Fruit fly (Drosophila melanogaster): ENCODE results near the gene Sbat.
A peak's percentile ranks its signal among the peaks of the same experiment; 100 is the strongest.

The Sbat gene

DNA sequence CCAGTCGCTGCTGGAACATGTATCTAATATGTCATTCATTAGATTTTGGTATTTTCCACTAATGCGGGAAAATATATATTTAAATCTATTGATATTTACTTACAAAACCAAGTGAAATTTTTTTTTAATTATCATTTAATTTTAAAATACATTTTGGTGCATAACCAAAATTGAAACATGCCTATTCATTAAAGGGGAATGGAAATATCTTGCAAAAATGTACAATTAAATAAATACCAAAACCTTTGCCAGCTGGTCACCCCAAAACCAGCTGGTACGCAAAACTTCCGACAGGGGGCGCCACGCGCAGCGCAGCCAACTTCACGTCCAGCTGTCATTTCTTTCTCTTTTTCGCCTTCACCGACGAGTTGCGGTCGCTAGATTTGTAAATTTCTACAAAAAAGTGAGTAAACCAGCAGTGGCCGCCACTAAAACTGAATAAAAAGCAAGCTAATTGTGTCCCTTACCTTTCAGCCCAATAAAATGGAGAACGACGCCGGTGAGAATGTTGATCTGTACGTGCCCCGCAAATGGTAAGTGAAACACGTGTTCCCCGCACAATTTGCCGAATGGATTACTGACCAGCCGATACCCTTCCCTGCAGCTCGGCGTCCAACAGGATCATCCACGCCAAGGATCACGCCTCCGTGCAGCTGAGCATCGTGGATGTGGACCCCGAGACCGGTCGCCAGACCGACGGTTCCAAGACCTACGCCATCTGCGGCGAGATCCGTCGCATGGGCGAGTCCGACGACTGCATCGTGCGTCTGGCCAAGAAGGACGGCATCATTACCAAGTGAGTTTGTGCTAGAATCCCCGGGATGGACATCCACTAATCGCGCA is 22.1 kb upstream of the Sbat start, which contains the start of the genes CG3104 and RpS21 (continued):
- TF ChIP-seq slbo (GFP tag; IDR thresholded peaks at IDR 0.05) (peak; percentile 97), Hsf (GFP tag; optimal IDR thresholded peaks at IDR 0.05) (peak; percentile 85), zen (tag; optimal IDR thresholded peaks at IDR 0.05) (peak; percentile 61), CG17612 (GFP tag; IDR thresholded peaks at IDR 0.05) (peak; percentile 66), mirr (GFP tag; optimal IDR thresholded peaks at IDR 0.05) (peak; percentile 89), vnd (GFP tag; IDR thresholded peaks at IDR 0.05; ENCODE audit: partially characterized antibody) (no peak), unc-4 (GFP tag; IDR thresholded peaks at IDR 0.05; ENCODE audit: partially characterized antibody) (no peak), tgo (GFP tag; IDR thresholded peaks at IDR 0.05) (peak; percentile 80), ap (GFP tag; IDR thresholded peaks at IDR 0.05) (peak; percentile 88), luna (GFP tag; optimal IDR thresholded peaks at IDR 0.05) (peak; percentile 50), CG12155 (GFP tag; optimal IDR thresholded peaks at IDR 0.05) (peak; percentile 87), CG14860 (GFP tag; IDR thresholded peaks at IDR 0.05; ENCODE audit: partially characterized antibody) (no peak), pzg (GFP tag; optimal IDR thresholded peaks at IDR 0.05) (peak; percentile 90), pnt (GFP tag; optimal IDR thresholded peaks at IDR 0.05) (peak; percentile 69), CG11456 (GFP tag; IDR thresholded peaks at IDR 0.05) (peak; percentile 98), Camta (GFP tag; optimal IDR thresholded peaks at IDR 0.05) (peak; percentile 88), HLH4C (GFP tag; IDR thresholded peaks at IDR 0.05; ENCODE audit: partially characterized antibody) (no peak), CG34376 (GFP tag; optimal IDR thresholded peaks at IDR 0.05) (peak; percentile 93), CG11560 (tag; IDR thresholded peaks at IDR 0.05) (peak; percentile 51; the same call in 2 of the 3 replicates), kah (GFP tag; optimal IDR thresholded peaks at IDR 0.05) (peak; percentile 58), Med (GFP tag) (peak; percentile 98), CG8388 (GFP tag; optimal IDR thresholded peaks at IDR 0.05) (peak; percentile 55), sima (GFP tag; optimal IDR thresholded peaks at IDR 0.05) (no peak), CG17568 (GFP tag; optimal IDR thresholded peaks at IDR 0.05) (peak; percentile 75), sens (GFP tag) (peak; percentile 96), Taf1 (GFP tag; IDR thresholded peaks at IDR 0.05) (peak; percentile 78), ab (GFP tag; optimal IDR thresholded peaks at IDR 0.05) (peak; percentile 71), otp (GFP tag; IDR thresholded peaks at IDR 0.05) (peak; percentile 95), so (GFP tag; IDR thresholded peaks at IDR 0.05) (peak; percentile 74), da (GFP tag; optimal IDR thresholded peaks at IDR 0.05) (peak; percentile 84), CG31388 (GFP tag; optimal IDR thresholded peaks at IDR 0.05) (peak; percentile 74), schlank (tag; optimal IDR thresholded peaks at IDR 0.05) (peak; percentile 83), CTCF (GFP tag; optimal IDR thresholded peaks at IDR 0.05) (peak; percentile 98), Hand (GFP tag; optimal IDR thresholded peaks at IDR 0.05) (peak; percentile 15), CG14965 (GFP tag; optimal IDR thresholded peaks at IDR 0.05; ENCODE audit: borderline replicate concordance) (no peak), hth (optimal IDR thresholded peaks at IDR 0.05) (no peak), CG8281 (tag; optimal IDR thresholded peaks at IDR 0.05) (peak; percentile 57), CG1602 (GFP tag; optimal IDR thresholded peaks at IDR 0.05) (peak; percentile 72), CG10979 (tag; optimal IDR thresholded peaks at IDR 0.05) (peak; percentile 59), CG1529 (GFP tag; optimal IDR thresholded peaks at IDR 0.05) (peak; percentile 74), CG6272 (GFP tag; IDR thresholded peaks at IDR 0.05) (peak; percentile 68), Sox100B (GFP tag; optimal IDR thresholded peaks at IDR 0.05) (peak; percentile 81), Nf-YA (GFP tag; IDR thresholded peaks at IDR 0.05) (peak; percentile 70; the same call in 1 of the 2 replicates), Doc2 (GFP tag; IDR thresholded peaks at IDR 0.05) (no peak; the same call in none of the 2 replicates), Meics (GFP tag; optimal IDR thresholded peaks at IDR 0.05) (peak; percentile 92), CG7357 (GFP tag; IDR thresholded peaks at IDR 0.05) (peak; percentile 70; the same call in 2 of the 3 replicates), CG32532 (GFP tag; IDR thresholded peaks at IDR 0.05) (peak; percentile 95), ham (GFP tag; IDR thresholded peaks at IDR 0.05) (peak; percentile 72; the same call in 1 of the 2 replicates), dati (GFP tag; IDR thresholded peaks at IDR 0.05) (peak; percentile 75), CG1603 (tag; optimal IDR thresholded peaks at IDR 0.05) (peak; percentile 75)
